Worm (Caenorhabditis elegans) whole organism, late embryonic: ENCODE data around the gene nep-26.

Experiments used
- C38D4.7 ChIP-seq: fragments of 200-800 bp; sonication (Bioruptor generic); optimal IDR thresholded peaks from 2 replicates; lab custom pipeline; 2018; ENCODE audit warnings: mild to moderate bottlenecking, missing genetic modification characterization, moderate library complexity, missing compliant biosample characterization
- T23F11.4 ChIP-seq: fragments of 200-800 bp; sonication (Bioruptor generic); optimal IDR thresholded peaks from 2 replicates; lab custom pipeline; 2018; ENCODE audit warnings: mild to moderate bottlenecking, missing genetic modification characterization, missing compliant biosample characterization
- Y22D7AL.16 ChIP-seq: sonication (generic microtip); optimal IDR thresholded peaks from 2 replicates; lab custom pipeline; 2016; ENCODE audit warnings: missing genetic modification characterization, missing compliant biosample characterization
- ahr-1 ChIP-seq: sonication (generic microtip); optimal IDR thresholded peaks from 2 replicates; lab custom pipeline; 2016; ENCODE audit warnings: missing genetic modification characterization, missing compliant biosample characterization
- ceh-18 ChIP-seq: sonication (generic microtip); optimal IDR thresholded peaks from 2 replicates; lab custom pipeline; 2016; ENCODE audit warnings: missing genetic modification characterization, missing compliant biosample characterization
- ceh-19 ChIP-seq: fragments of 200-800 bp; sonication (Bioruptor generic); optimal IDR thresholded peaks from 2 replicates; lab custom pipeline; 2018; ENCODE audit warnings: mild to moderate bottlenecking, missing genetic modification characterization, missing compliant biosample characterization
- ceh-22 ChIP-seq: sonication (generic microtip); optimal IDR thresholded peaks from 2 replicates; lab custom pipeline; 2017; ENCODE audit warnings: missing biosample characterization, missing genetic modification characterization
- ceh-30 ChIP-seq: fragments of 150-350 bp; optimal IDR thresholded peaks from 2 replicates; lab custom pipeline; 2014; ENCODE audit warnings: missing biosample characterization, missing genetic modification characterization
- ceh-48 ChIP-seq: sonication (generic microtip); optimal IDR thresholded peaks from 2 replicates; lab custom pipeline; 2016; ENCODE audit warnings: missing genetic modification characterization, inconsistent platforms, missing compliant biosample characterization
- ceh-9 ChIP-seq: sonication (generic microtip); optimal IDR thresholded peaks from 2 replicates; lab custom pipeline; 2016; ENCODE audit warnings: mild to moderate bottlenecking, missing genetic modification characterization, inconsistent platforms, missing compliant biosample characterization
- che-1 ChIP-seq: sonication (generic microtip); optimal IDR thresholded peaks from 2 replicates; lab custom pipeline; 2016; ENCODE audit warnings: mild to moderate bottlenecking, missing genetic modification characterization, missing compliant biosample characterization
- dmd-4 ChIP-seq: sonication (generic microtip); optimal IDR thresholded peaks from 2 replicates; lab custom pipeline; 2016; ENCODE audit warnings: borderline replicate concordance, missing genetic modification characterization, missing compliant biosample characterization
- dve-1 ChIP-seq: sonication (generic microtip); optimal IDR thresholded peaks from 2 replicates; lab custom pipeline; 2017; ENCODE audit warnings: antibody characterized with exemption, mild to moderate bottlenecking, missing genetic modification characterization, missing compliant biosample characterization
- elt-2 ChIP-seq: sonication (generic microtip); optimal IDR thresholded peaks from 2 replicates; lab custom pipeline; 2016; ENCODE audit warnings: missing genetic modification reagents, missing genetic modification characterization, missing compliant biosample characterization
- elt-4 ChIP-seq: sonication (generic microtip); optimal IDR thresholded peaks from 2 replicates; lab custom pipeline; 2016; ENCODE audit warnings: missing genetic modification characterization, missing compliant biosample characterization
- ets-4 ChIP-seq: sonication (generic microtip); optimal IDR thresholded peaks from 2 replicates; lab custom pipeline; 2016; ENCODE audit warnings: missing genetic modification characterization, missing compliant biosample characterization
- fkh-10 ChIP-seq: fragments of 150-350 bp; optimal IDR thresholded peaks from 2 replicates; lab custom pipeline; 2014; ENCODE audit warnings: missing biosample characterization, missing genetic modification reagents, missing genetic modification characterization
- fkh-6 ChIP-seq: sonication (generic microtip); optimal IDR thresholded peaks from 2 replicates; lab custom pipeline; 2016; ENCODE audit warnings: missing genetic modification characterization, missing compliant biosample characterization
- hlh-15 ChIP-seq: sonication (generic microtip); optimal IDR thresholded peaks from 2 replicates; lab custom pipeline; 2016; ENCODE audit warnings: missing genetic modification characterization, missing compliant biosample characterization
- hlh-6 ChIP-seq: sonication (generic microtip); optimal IDR thresholded peaks from 2 replicates; lab custom pipeline; 2016; ENCODE audit warnings: missing genotype, missing genetic modification characterization, missing compliant biosample characterization
- hlh-8 ChIP-seq: sonication (generic microtip); optimal IDR thresholded peaks from 2 replicates; lab custom pipeline; 2016; ENCODE audit warnings: missing genotype, missing genetic modification characterization, missing compliant biosample characterization
- lin-11 ChIP-seq: fragments of 200-800 bp; sonication (Bioruptor generic); optimal IDR thresholded peaks from 2 replicates; lab custom pipeline; 2018; ENCODE audit warnings: mild to moderate bottlenecking, missing genetic modification characterization, missing compliant biosample characterization
- madf-2 ChIP-seq: sonication (generic microtip); optimal IDR thresholded peaks from 2 replicates; lab custom pipeline; 2017; ENCODE audit warnings: missing genetic modification characterization, missing compliant biosample characterization
- nhr-232 ChIP-seq: sonication (generic microtip); optimal IDR thresholded peaks from 2 replicates; lab custom pipeline; 2016; ENCODE audit warnings: missing genetic modification characterization, missing compliant biosample characterization
- npax-4 ChIP-seq: sonication (generic microtip); optimal IDR thresholded peaks from 2 replicates; lab custom pipeline; 2016; ENCODE audit warnings: missing genetic modification characterization, missing compliant biosample characterization
- odd-2 ChIP-seq: sonication (generic microtip); optimal IDR thresholded peaks from 2 replicates; lab custom pipeline; 2017; ENCODE audit warnings: antibody characterized with exemption, mild to moderate bottlenecking, missing genetic modification characterization, missing compliant biosample characterization
- pag-3 ChIP-seq: sonication (generic microtip); optimal IDR thresholded peaks from 2 replicates; lab custom pipeline; 2016; ENCODE audit warnings: missing compliant biosample characterization, missing genetic modification characterization, borderline replicate concordance
- pat-9 ChIP-seq: fragments of 200-800 bp; sonication (Bioruptor generic); optimal IDR thresholded peaks from 2 replicates; lab custom pipeline; 2018; ENCODE audit warnings: mild to moderate bottlenecking, missing genetic modification characterization, moderate library complexity, missing compliant biosample characterization
- pax-1 ChIP-seq: fragments of 150-350 bp; optimal IDR thresholded peaks from 2 replicates; lab custom pipeline; 2014; ENCODE audit warnings: missing biosample characterization, missing genetic modification characterization
- pha-2 ChIP-seq: sonication (generic microtip); optimal IDR thresholded peaks from 2 replicates; lab custom pipeline; 2017; ENCODE audit warnings: mild to moderate bottlenecking, missing genetic modification characterization, missing compliant biosample characterization
- pqm-1 ChIP-seq: sonication (generic microtip); optimal IDR thresholded peaks from 2 replicates; lab custom pipeline; 2016; ENCODE audit warnings: missing genetic modification characterization, missing compliant biosample characterization
- sdc-2 ChIP-seq: sonication (generic microtip); optimal IDR thresholded peaks from 2 replicates; lab custom pipeline; 2016; ENCODE audit warnings: missing genotype, missing genetic modification characterization, missing compliant biosample characterization
- syd-9 ChIP-seq: sonication (generic microtip); optimal IDR thresholded peaks from 2 replicates; lab custom pipeline; 2016; ENCODE audit warnings: mild to moderate bottlenecking, missing genetic modification characterization, moderate library complexity, missing compliant biosample characterization
- ttx-3 ChIP-seq: sonication (generic microtip); optimal IDR thresholded peaks from 2 replicates; lab custom pipeline; 2016; ENCODE audit warnings: missing genetic modification reagents, missing genetic modification characterization, missing compliant biosample characterization
- unc-42 ChIP-seq: sonication (generic microtip); optimal IDR thresholded peaks from 2 replicates; lab custom pipeline; 2016; ENCODE audit warnings: missing genotype, missing genetic modification characterization, missing compliant biosample characterization
- unc-55 ChIP-seq: sonication (generic microtip); optimal IDR thresholded peaks from 2 replicates; lab custom pipeline; 2017; ENCODE audit warnings: missing biosample characterization, missing genetic modification reagents, missing genetic modification characterization
- zip-5 ChIP-seq: sonication (generic microtip); optimal IDR thresholded peaks from 2 replicates; lab custom pipeline; 2016; ENCODE audit warnings: missing genetic modification characterization, missing compliant biosample characterization
- ztf-16 ChIP-seq: sonication (generic microtip); optimal IDR thresholded peaks from 2 replicates; lab custom pipeline; 2017; ENCODE audit warnings: missing genetic modification characterization, missing compliant biosample characterization

Gene nep-26

ce11 chrII:10294262-10294661 is 5.7 kb downstream of the nep-26 start:
- TF ChIP-seq ceh-18 (tag; lab: Kevin White, UChicago) = no peak
- TF ChIP-seq ceh-19 (GFP tag; lab: Kevin White, UChicago) = no peak
- TF ChIP-seq nhr-232 (tag; lab: Kevin White, UChicago) = no peak
- no peak for TF ChIP-seq ceh-30 (tag; lab: Kevin White, UChicago)
- no peak for TF ChIP-seq ceh-22 (tag; lab: Kevin White, UChicago)
- no peak for TF ChIP-seq hlh-8 (tag; lab: Kevin White, UChicago)
- no peak for TF ChIP-seq dve-1
- no peak for TF ChIP-seq ahr-1 (tag; lab: Kevin White, UChicago)
- TF ChIP-seq pag-3 (tag; lab: Kevin White, UChicago) = no peak
- no peak for TF ChIP-seq T23F11.4 (GFP tag; lab: Kevin White, UChicago)
- no peak for TF ChIP-seq elt-2 (tag; lab: Kevin White, UChicago)
- TF ChIP-seq hlh-15 (tag; lab: Kevin White, UChicago) = no peak
- TF ChIP-seq, all 69 proteins: peak for 0

- no peak for TF ChIP-seq ceh-9 (tag; lab: Kevin White, UChicago)
- no peak for TF ChIP-seq T23F11.4 (GFP tag; lab: Kevin White, UChicago)
- no peak for TF ChIP-seq dmd-4 (tag; lab: Kevin White, UChicago)
- no peak for TF ChIP-seq ttx-3 (tag; lab: Kevin White, UChicago)
- TF ChIP-seq lin-11 (tag; lab: Kevin White, UChicago) = no peak
- no peak for TF ChIP-seq pat-9 (tag; lab: Kevin White, UChicago)
- TF ChIP-seq madf-2 (tag; lab: Kevin White, UChicago) = no peak
- no peak for TF ChIP-seq dve-1
- TF ChIP-seq sdc-2 (tag; lab: Kevin White, UChicago) = no peak
- no peak for TF ChIP-seq elt-4 (tag; lab: Kevin White, UChicago)
- no peak for TF ChIP-seq ets-4 (tag; lab: Kevin White, UChicago)
- no peak for TF ChIP-seq ceh-18 (tag; lab: Kevin White, UChicago)
- TF ChIP-seq che-1 (tag; lab: Kevin White, UChicago) = no peak
- TF ChIP-seq, all 69 proteins: peak for 0
Measured at ce11 chrII:10288926-10289325, 11.0 kb downstream of the nep-26 start.

ce11 chrII:10284991-10285390 is 14.9 kb downstream of the nep-26 start:
- TF ChIP-seq pax-1 (tag; lab: Kevin White, UChicago) (no peak), fkh-10 (GFP tag; lab: Kevin White, UChicago) (no peak), pha-2 (no peak), C38D4.7 (no peak), elt-4 (tag; lab: Kevin White, UChicago) (no peak), fkh-6 (tag; lab: Kevin White, UChicago) (no peak), zip-5 (tag; lab: Kevin White, UChicago) (no peak), npax-4 (no peak), odd-2 (tag; lab: Kevin White, UChicago) (no peak), ceh-48 (no peak), syd-9 (tag; lab: Kevin White, UChicago) (no peak), sdc-2 (tag; lab: Kevin White, UChicago) (no peak), unc-42 (tag; lab: Kevin White, UChicago) (no peak), hlh-6 (tag; lab: Kevin White, UChicago) (no peak)

- TF ChIP-seq pha-2 (no peak), lin-11 (tag; lab: Kevin White, UChicago) (no peak), ceh-9 (tag; lab: Kevin White, UChicago) (no peak), odd-2 (tag; lab: Kevin White, UChicago) (no peak), ceh-48 (no peak), T23F11.4 (GFP tag; lab: Kevin White, UChicago) (no peak), unc-55 (GFP tag; lab: Kevin White, UChicago) (no peak), ztf-16 (tag; lab: Kevin White, UChicago) (no peak), che-1 (tag; lab: Kevin White, UChicago) (no peak), ahr-1 (tag; lab: Kevin White, UChicago) (no peak), ceh-22 (tag; lab: Kevin White, UChicago) (no peak), Y22D7AL.16 (tag; lab: Kevin White, UChicago) (no peak), pqm-1 (tag; lab: Kevin White, UChicago) (no peak)
Measured at ce11 chrII:10283145-10283544, 16.8 kb downstream of the nep-26 start.
